Worm (Caenorhabditis elegans) whole organism, L1 larva: ENCODE results near the gene T23G7.3.
A peak's percentile ranks its signal among the peaks of the same experiment; 100 is the strongest.

Experiments used
- alr-1 ChIP-seq: fragments of 200-800 bp; sonication (Bioruptor generic); optimal IDR thresholded peaks from 2 replicates; lab custom pipeline; 2018; ENCODE audit warnings: borderline replicate concordance, mild to moderate bottlenecking, missing genetic modification characterization, missing compliant biosample characterization
- elt-3 ChIP-seq, 6 experiments: fragments of 150-350 bp in 1 of 6; sonication (generic microtip); optimal IDR thresholded peaks; 2 replicates each; lab custom pipeline; 2017 to 2018; ENCODE audit warnings: missing biosample characterization in 6 of 6, missing genetic modification characterization in 6 of 6, inconsistent platforms in 1 of 6
- fkh-4 ChIP-seq: sonication (generic microtip); optimal IDR thresholded peaks from 2 replicates; lab custom pipeline; 2016; ENCODE audit warnings: missing compliant biosample characterization, missing genetic modification characterization, borderline replicate concordance
- hpl-2 ChIP-seq: fragments of 150-350 bp; optimal IDR thresholded peaks from 2 replicates; lab custom pipeline; 2014; ENCODE audit warnings: missing biosample characterization, missing genetic modification reagents, missing genetic modification characterization
- jun-1 ChIP-seq: fragments of 150-350 bp; optimal IDR thresholded peaks from 2 replicates; lab custom pipeline; 2014; ENCODE audit warnings: missing biosample characterization, missing genetic modification reagents, missing genetic modification characterization
- mef-2 ChIP-seq: fragments of 150-350 bp; optimal IDR thresholded peaks from 2 replicates; lab custom pipeline; 2014; ENCODE audit warnings: missing biosample characterization, missing genetic modification characterization
- nhr-47 ChIP-seq: sonication (generic microtip); optimal IDR thresholded peaks from 2 replicates; lab custom pipeline; 2016; ENCODE audit warnings: mild to moderate bottlenecking, missing genetic modification characterization, moderate library complexity, missing compliant biosample characterization
- skn-1 ChIP-seq: fragments of 150-350 bp; optimal IDR thresholded peaks from 2 replicates; lab custom pipeline; 2014; ENCODE audit warnings: missing biosample characterization, missing genetic modification characterization
- snpc-4 ChIP-seq: fragments of 150-350 bp; optimal IDR thresholded peaks from 2 replicates; lab custom pipeline; 2014; ENCODE audit warnings: missing biosample characterization, missing genetic modification characterization
- unc-62 ChIP-seq: fragments of 150-350 bp; optimal IDR thresholded peaks from 2 replicates; lab custom pipeline; 2014; ENCODE audit warnings: missing biosample characterization, missing genetic modification reagents, missing genetic modification characterization
- ztf-11 ChIP-seq, 2 experiments: sonication (generic microtip); optimal IDR thresholded peaks; 2 replicates each; lab custom pipeline; 2016 to 2017; ENCODE audit warnings: missing genetic modification characterization in 2 of 2, missing biosample characterization in 1 of 2, missing compliant biosample characterization in 1 of 2
- ztf-4 ChIP-seq: fragments of 150-350 bp; optimal IDR thresholded peaks from 2 replicates; lab custom pipeline; 2014; ENCODE audit warnings: missing biosample characterization, missing genetic modification characterization

- TF ChIP-seq ztf-11 (tag; optimal IDR thresholded peaks at IDR 0.05; lab: Kevin White, UChicago) (no peak), mef-2 (no peak), unc-62 (GFP tag; lab: Kevin White, UChicago) (no peak), alr-1 (tag; lab: Kevin White, UChicago) (no peak), nhr-47 (tag; lab: Kevin White, UChicago) (peak; percentile 53), snpc-4 (tag; lab: Kevin White, UChicago) (no peak), fkh-4 (tag; lab: Kevin White, UChicago) (no peak), hpl-2 (no peak), elt-3 (tag; optimal IDR thresholded peaks at IDR 0.05; lab: Kevin White, UChicago) (no peak), ztf-4 (no peak), jun-1 (tag; lab: Kevin White, UChicago) (no peak), skn-1 (no peak)
Observed at ce11 chrII:9120813-9121554, 46.6 kb downstream of the T23G7.3 start.
